Fruit fly (Drosophila melanogaster) whole organism, embryonic: ENCODE measurements around the gene CG9338.

Experiments
- Atf-2 ChIP-seq: fragments of 200-800 bp; sonication (Bioruptor generic); optimal IDR thresholded peaks from 2 replicates; lab custom pipeline; 2016; ENCODE audit warnings: missing biosample characterization, missing genetic modification characterization
- Blimp-1 ChIP-seq: fragments of 200-800 bp; sonication (Bioruptor generic); optimal IDR thresholded peaks from 3 replicates; lab custom pipeline; 2018; ENCODE audit warnings: missing biosample characterization, missing genetic modification characterization, mild to moderate bottlenecking, moderate library complexity, missing genetic modification reagents
- CG10274 ChIP-seq: fragments of 200-800 bp; sonication (Bioruptor generic); optimal IDR thresholded peaks from 3 replicates; lab custom pipeline; 2017; ENCODE audit warnings: missing biosample characterization, mild to moderate bottlenecking, missing genetic modification characterization
- CG10565 ChIP-seq: fragments of 200-800 bp; sonication (Bioruptor generic); optimal IDR thresholded peaks from 3 replicates; lab custom pipeline; 2016; ENCODE audit warnings: missing biosample characterization, mild to moderate bottlenecking, missing genetic modification characterization
- CG10654 ChIP-seq: fragments of 200-800 bp; sonication (Bioruptor generic); optimal IDR thresholded peaks from 2 replicates; lab custom pipeline; 2016; ENCODE audit warnings: missing biosample characterization, missing genetic modification characterization
- CG10979 ChIP-seq: fragments of 200-800 bp; sonication (Bioruptor generic); optimal IDR thresholded peaks from 2 replicates; lab custom pipeline; 2018; ENCODE audit warnings: missing biosample characterization, mild to moderate bottlenecking, missing genetic modification characterization, moderate library complexity
- CG11398 ChIP-seq: fragments of 200-800 bp; sonication (Bioruptor generic); optimal IDR thresholded peaks from 2 replicates; lab custom pipeline; 2016; ENCODE audit warnings: missing biosample characterization, missing genetic modification characterization
- CG11504 ChIP-seq: fragments of 200-800 bp; sonication (Bioruptor generic); optimal IDR thresholded peaks from 3 replicates; lab custom pipeline; 2019; ENCODE audit warnings: missing biosample characterization, mild to moderate bottlenecking, missing genetic modification characterization, moderate library complexity
- CG12942 ChIP-seq: fragments of 200-800 bp; sonication (Bioruptor generic); optimal IDR thresholded peaks from 3 replicates; lab custom pipeline; 2016; ENCODE audit warnings: missing biosample characterization, missing genetic modification characterization
- CG1529 ChIP-seq: fragments of 200-800 bp; sonication (Bioruptor generic); optimal IDR thresholded peaks from 3 replicates; lab custom pipeline; 2018; ENCODE audit warnings: missing biosample characterization, missing genetic modification characterization
- CG15601 ChIP-seq: fragments of 200-800 bp; sonication (Bioruptor generic); optimal IDR thresholded peaks from 3 replicates; lab custom pipeline; 2019; ENCODE audit warnings: missing biosample characterization, mild to moderate bottlenecking, missing genetic modification characterization, moderate library complexity
- CG15696 ChIP-seq: fragments of 200-800 bp; sonication (Bioruptor generic); optimal IDR thresholded peaks from 2 replicates; lab custom pipeline; 2019; ENCODE audit warnings: missing biosample characterization, mild to moderate bottlenecking, missing genetic modification characterization, moderate library complexity
- CG1647 ChIP-seq: fragments of 200-800 bp; sonication (Bioruptor generic); optimal IDR thresholded peaks from 3 replicates; lab custom pipeline; 2016; ENCODE audit warnings: missing biosample characterization, missing genetic modification characterization
- CG18262 ChIP-seq: fragments of 200-800 bp; optimal IDR thresholded peaks from 3 replicates; lab custom pipeline; 2019; ENCODE audit warnings: missing biosample characterization, mild to moderate bottlenecking, missing genetic modification characterization, moderate library complexity
- CG2889 ChIP-seq: fragments of 200-800 bp; sonication (Bioruptor generic); IDR thresholded peaks from 3 replicates; pipeline ENCODE4 v1.3.6; 2022; ENCODE audit warnings: missing biosample characterization, missing genetic modification characterization
- CG31441 ChIP-seq: fragments of 200-800 bp; sonication (Bioruptor generic); IDR thresholded peaks from 2 replicates; pipeline ENCODE4 v1.3.6; 2022; ENCODE audit warnings: missing biosample characterization, missing genetic modification characterization
- CG4424 ChIP-seq: fragments of 200-800 bp; sonication (Bioruptor generic); optimal IDR thresholded peaks from 3 replicates; lab custom pipeline; 2016; ENCODE audit warnings: missing biosample characterization, missing genetic modification characterization
- CG4820 ChIP-seq: fragments of 200-800 bp; sonication (Bioruptor generic); optimal IDR thresholded peaks from 3 replicates; lab custom pipeline; 2016; ENCODE audit warnings: missing biosample characterization, missing genetic modification characterization
- CG6254 ChIP-seq: fragments of 200-800 bp; sonication (Bioruptor generic); optimal IDR thresholded peaks from 3 replicates; lab custom pipeline; 2017; ENCODE audit warnings: mild to moderate bottlenecking, missing biosample characterization, missing genetic modification reagents, missing genetic modification characterization
- CG6813 ChIP-seq: fragments of 200-800 bp; sonication (Bioruptor generic); optimal IDR thresholded peaks from 2 replicates; lab custom pipeline; 2017; ENCODE audit warnings: missing biosample characterization, missing genetic modification characterization, mild to moderate bottlenecking, moderate library complexity, missing genetic modification reagents
- CG7556 ChIP-seq: fragments of 200-800 bp; sonication (Bioruptor generic); optimal IDR thresholded peaks from 2 replicates; lab custom pipeline; 2017; ENCODE audit warnings: missing biosample characterization, mild to moderate bottlenecking, missing genetic modification characterization
- CG9215 ChIP-seq: fragments of 200-800 bp; sonication (Bioruptor generic); IDR thresholded peaks from 2 replicates; pipeline ENCODE4 v1.3.6; 2022; ENCODE audit warnings: missing biosample characterization, missing genetic modification characterization
- D19B ChIP-seq: fragments of 200-800 bp; sonication (Bioruptor generic); optimal IDR thresholded peaks from 2 replicates; lab custom pipeline; 2017; ENCODE audit warnings: missing biosample characterization, mild to moderate bottlenecking, missing genetic modification characterization
- Dll ChIP-seq: fragments of 200-800 bp; sonication (Bioruptor generic); IDR thresholded peaks from 4 replicates; pipeline ENCODE4 v1.3.6; 2022; ENCODE audit warnings: missing biosample characterization, missing genetic modification characterization; ENCODE audit not compliant: partially characterized antibody
- E2f1 ChIP-seq: fragments of 200-800 bp; sonication (Bioruptor generic); IDR thresholded peaks from 2 replicates; pipeline ENCODE4 v1.3.6; 2022; ENCODE audit warnings: missing biosample characterization, missing genetic modification characterization
- HHEX ChIP-seq: fragments of 200-800 bp; sonication (Bioruptor generic); optimal IDR thresholded peaks from 3 replicates; lab custom pipeline; 2017; ENCODE audit warnings: missing biosample characterization, mild to moderate bottlenecking, missing genetic modification characterization, missing genetic modification reagents
- HmgZ ChIP-seq: fragments of 200-800 bp; sonication (Bioruptor generic); optimal IDR thresholded peaks from 2 replicates; lab custom pipeline; 2018; ENCODE audit warnings: missing biosample characterization, mild to moderate bottlenecking, missing genetic modification characterization
- Hr3 ChIP-seq: fragments of 200-800 bp; sonication (Bioruptor generic); optimal IDR thresholded peaks from 3 replicates; lab custom pipeline; 2016; ENCODE audit warnings: missing biosample characterization, missing genetic modification characterization
- Hr51 ChIP-seq, 2 experiments: fragments of 200-800 bp; sonication (Bioruptor generic); optimal IDR thresholded peaks; 2 replicates in 1 of 2; 3 replicates in 1 of 2; lab custom pipeline; 2016 to 2018; ENCODE audit warnings: missing biosample characterization in 2 of 2, missing genetic modification characterization in 2 of 2, mild to moderate bottlenecking in 1 of 2, moderate library complexity in 1 of 2
- Hr78 ChIP-seq, 2 experiments: fragments of 200-800 bp in 1 of 2; fragments of >200 bp in 1 of 2; sonication (Bioruptor generic) in 1 of 2; optimal IDR thresholded peaks; 2 replicates each; lab custom pipeline; 2017 to 2019; ENCODE audit warnings: missing biosample characterization in 2 of 2, missing genetic modification characterization in 2 of 2, mild to moderate bottlenecking in 1 of 2, moderate library complexity in 1 of 2
- Lim3 ChIP-seq: fragments of 200-800 bp; sonication (Bioruptor generic); IDR thresholded peaks from 2 replicates; pipeline ENCODE4 v1.3.6; 2022; ENCODE audit warnings: missing biosample characterization, missing genetic modification characterization
- Optix ChIP-seq: fragments of 200-800 bp; sonication (Bioruptor generic); IDR thresholded peaks from 3 replicates; pipeline ENCODE4 v1.3.6; 2022; ENCODE audit warnings: missing biosample characterization, missing genetic modification characterization
- Ptx1 ChIP-seq: fragments of 200-800 bp; sonication (Bioruptor generic); IDR thresholded peaks from 2 replicates; pipeline ENCODE4 v1.3.6; 2022; ENCODE audit warnings: missing biosample characterization, missing genetic modification characterization
- Rfx ChIP-seq: fragments of 200-800 bp; sonication (Bioruptor generic); IDR thresholded peaks from 2 replicates; pipeline ENCODE4 v1.3.6; 2022; ENCODE audit warnings: missing biosample characterization, missing genetic modification characterization
- ac ChIP-seq: fragments of 200-800 bp; sonication (Bioruptor generic); optimal IDR thresholded peaks from 3 replicates; lab custom pipeline; 2017; ENCODE audit warnings: missing biosample characterization, mild to moderate bottlenecking, missing genetic modification characterization
- az2 ChIP-seq: fragments of 200-800 bp; sonication (Bioruptor generic); optimal IDR thresholded peaks from 3 replicates; lab custom pipeline; 2016; ENCODE audit warnings: missing biosample characterization, missing genetic modification characterization
- bsh ChIP-seq, 2 experiments: fragments of 200-800 bp; sonication (Bioruptor generic); optimal IDR thresholded peaks; 2 replicates each; lab custom pipeline; 2017 to 2018; ENCODE audit warnings: mild to moderate bottlenecking in 2 of 2, missing biosample characterization in 2 of 2, missing genetic modification characterization in 2 of 2, moderate library complexity in 1 of 2
- danr ChIP-seq: fragments of 200-800 bp; sonication (Bioruptor generic); IDR thresholded peaks from 2 replicates; pipeline ENCODE4 v1.3.6; 2022; ENCODE audit warnings: missing biosample characterization, missing genetic modification characterization
- emc ChIP-seq: fragments of 200-800 bp; sonication (Bioruptor generic); optimal IDR thresholded peaks from 2 replicates; lab custom pipeline; 2016; ENCODE audit warnings: missing biosample characterization, missing genetic modification characterization
- gt ChIP-seq: fragments of 200-800 bp; sonication (Bioruptor generic); IDR thresholded peaks from 2 replicates; pipeline ENCODE4 v1.3.6; 2022; ENCODE audit warnings: missing biosample characterization, missing genetic modification characterization
- hkb ChIP-seq, 2 experiments: fragments of 200-800 bp in 1 of 2; fragments of >200 bp in 1 of 2; sonication (Bioruptor generic) in 1 of 2; IDR thresholded peaks in 1 of 2; optimal IDR thresholded peaks in 1 of 2; 2 replicates each; pipeline versions ENCODE4 v1.3.6 to Lab custom; 2017 to 2022; ENCODE audit warnings: missing biosample characterization in 1 of 2, missing genetic modification characterization in 1 of 2
- mirr ChIP-seq: fragments of 200-800 bp; sonication (Bioruptor generic); optimal IDR thresholded peaks from 3 replicates; lab custom pipeline; 2018; ENCODE audit warnings: missing biosample characterization, mild to moderate bottlenecking, missing genetic modification characterization
- mld ChIP-seq: fragments of 200-800 bp; sonication (Bioruptor generic); IDR thresholded peaks from 3 replicates; pipeline ENCODE4 v1.3.6; 2022; ENCODE audit warnings: missing biosample characterization, missing genetic modification characterization; ENCODE audit not compliant: partially characterized antibody
- nau ChIP-seq: fragments of 200-800 bp; sonication (Bioruptor generic); optimal IDR thresholded peaks from 3 replicates; lab custom pipeline; 2017; ENCODE audit warnings: missing biosample characterization, mild to moderate bottlenecking, missing genetic modification characterization, missing genetic modification reagents
- oc ChIP-seq: fragments of 200-800 bp; sonication (Bioruptor generic); optimal IDR thresholded peaks from 2 replicates; lab custom pipeline; 2018; ENCODE audit warnings: missing biosample characterization, mild to moderate bottlenecking, missing genetic modification characterization, moderate library complexity
- ranshi ChIP-seq: fragments of 200-800 bp; sonication (Bioruptor generic); IDR thresholded peaks from 2 replicates; pipeline ENCODE4 v1.3.6; 2022; ENCODE audit warnings: missing biosample characterization, missing genetic modification characterization
- slp2 ChIP-seq: fragments of 200-800 bp; sonication (Bioruptor generic); optimal IDR thresholded peaks from 2 replicates; lab custom pipeline; 2016; ENCODE audit warnings: missing biosample characterization, missing genetic modification characterization
- zen ChIP-seq: fragments of 200-800 bp; sonication (Bioruptor generic); optimal IDR thresholded peaks from 3 replicates; lab custom pipeline; 2018; ENCODE audit warnings: missing biosample characterization, mild to moderate bottlenecking, missing genetic modification characterization, moderate library complexity

CG9338 gene

DNA sequence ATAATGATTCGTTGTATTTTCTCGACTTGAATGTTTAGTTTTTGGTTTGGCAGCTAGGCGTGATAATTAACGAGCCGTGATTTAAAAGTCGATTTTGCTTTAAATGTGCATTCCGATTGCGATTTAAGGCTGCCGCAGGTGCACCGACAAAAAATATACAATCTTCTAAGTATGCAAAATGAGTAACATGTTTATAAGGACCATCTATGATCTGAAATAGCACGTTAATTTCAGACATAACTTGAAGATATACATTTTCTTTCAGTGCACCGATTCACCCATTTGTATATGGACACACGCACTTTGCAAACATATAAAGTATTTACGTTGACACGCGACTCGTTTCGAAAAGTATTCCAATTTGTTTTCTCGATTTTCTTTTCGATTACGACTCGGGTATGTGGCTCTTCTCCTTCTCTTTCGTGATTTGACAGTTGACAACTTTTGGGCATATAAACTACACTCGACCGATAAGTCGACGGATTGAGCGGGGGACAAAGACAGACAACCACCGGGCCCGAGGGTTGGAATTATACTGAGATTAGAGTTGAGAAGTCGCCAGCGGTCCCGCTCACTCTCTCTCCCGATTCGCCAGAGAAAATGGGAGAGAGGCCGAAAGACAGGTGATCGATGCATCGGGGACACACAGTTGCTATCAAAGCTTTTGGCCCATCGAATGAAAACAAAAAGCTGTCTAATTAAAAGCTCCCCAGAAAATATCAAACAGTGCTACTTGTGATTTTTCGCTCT lies 25.0 kb downstream of the CG9338 start (continued):
- peak; percentile 73 for TF ChIP-seq oc (tag; lab: Kevin White, UChicago)
- peak; percentile 11 for TF ChIP-seq nau (GFP tag; lab: Kevin White, UChicago)
- no peak for TF ChIP-seq CG15696 (tag; lab: Kevin White, UChicago)
- TF ChIP-seq Rfx (GFP tag; lab: Robert Waterston, UW): no peak
- TF ChIP-seq Hr3 (GFP tag; lab: Kevin White, UChicago): no peak
- TF ChIP-seq CG12942 (GFP tag; lab: Kevin White, UChicago): no peak
- TF ChIP-seq CG18262: peak; percentile 41
- peak; percentile 36; the same call in 1 of the 2 replicates for TF ChIP-seq Ptx1 (GFP tag; lab: Robert Waterston, UW)
- peak in 1 of 2 experiments; percentile 29 for TF ChIP-seq Hr78 (GFP tag; optimal IDR thresholded peaks at IDR 0.05; lab: Kevin White, UChicago)
- TF ChIP-seq bsh (GFP tag; optimal IDR thresholded peaks at IDR 0.05; lab: Kevin White, UChicago): peak in 1 of 2 experiments; percentile 47
- TF ChIP-seq CG10565 (GFP tag; lab: Kevin White, UChicago): no peak
- no peak for TF ChIP-seq D19B (GFP tag; lab: Kevin White, UChicago)
- TF ChIP-seq CG11398 (GFP tag; lab: Kevin White, UChicago): peak; percentile 2
- peak; percentile 37 for TF ChIP-seq CG4424 (GFP tag; lab: Kevin White, UChicago)
- TF ChIP-seq mirr (GFP tag; lab: Kevin White, UChicago): peak; percentile 33
- TF ChIP-seq CG6254 (GFP tag; lab: Kevin White, UChicago): peak; percentile 8
- peak; percentile 24 for TF ChIP-seq az2 (GFP tag; lab: Kevin White, UChicago)
- 0 out of 2 replicates have a peak, but pooled peaks have one; percentile 46 for TF ChIP-seq CG31441 (GFP tag; lab: Robert Waterston, UW)
- TF ChIP-seq Dll (GFP tag; lab: Robert Waterston, UW): 0 out of 4 replicates have a peak, but pooled peaks have one; percentile 22
- no peak for TF ChIP-seq hkb (optimal IDR thresholded peaks at IDR 0.05; lab: Kevin White, UChicago)
- peak; percentile 31; the same call in 1 of the 2 replicates for TF ChIP-seq hkb (GFP tag; IDR thresholded peaks at IDR 0.05; lab: Robert Waterston, UW)
- TF ChIP-seq danr (GFP tag; lab: Robert Waterston, UW): no peak
- no peak for TF ChIP-seq E2f1 (GFP tag; lab: Robert Waterston, UW)
- peak; percentile 35 for TF ChIP-seq Blimp-1 (GFP tag; lab: Kevin White, UChicago)
- no peak for TF ChIP-seq Atf-2 (GFP tag; lab: Kevin White, UChicago)
- TF ChIP-seq CG10274 (GFP tag; lab: Kevin White, UChicago): no peak
- TF ChIP-seq CG11504 (tag; lab: Kevin White, UChicago): peak; percentile 55
- TF ChIP-seq emc (GFP tag; lab: Kevin White, UChicago): no peak
- no peak for TF ChIP-seq HmgZ
- peak in 1 of 2 experiments; percentile 50 for TF ChIP-seq Hr51 (GFP tag; optimal IDR thresholded peaks at IDR 0.05; lab: Kevin White, UChicago)
- TF ChIP-seq slp2 (GFP tag; lab: Kevin White, UChicago): peak; percentile 5
- no peak for TF ChIP-seq Lim3
- TF ChIP-seq CG1529: peak; percentile 42
- TF ChIP-seq CG9215: no peak
- peak; percentile 44 for TF ChIP-seq CG4820 (GFP tag; lab: Kevin White, UChicago)
- TF ChIP-seq ranshi (GFP tag; lab: Robert Waterston, UW): peak; percentile 21; the same call in 1 of the 2 replicates
- no peak for TF ChIP-seq CG6813
- TF ChIP-seq CG7556 (GFP tag; lab: Kevin White, UChicago): peak; percentile 23
- TF ChIP-seq CG2889: no peak
- no peak for TF ChIP-seq Optix (GFP tag; lab: Robert Waterston, UW)
- peak; percentile 19 for TF ChIP-seq HHEX
- TF ChIP-seq CG10654 (GFP tag; lab: Kevin White, UChicago): peak; percentile 25
- TF ChIP-seq CG1647: no peak
- no peak for TF ChIP-seq CG15601 (tag; lab: Kevin White, UChicago)
- TF ChIP-seq mld: no peak
- no peak for TF ChIP-seq gt (GFP tag; lab: Robert Waterston, UW)
- peak; percentile 36 for TF ChIP-seq CG10979 (tag; lab: Kevin White, UChicago)
- TF ChIP-seq ac (GFP tag; lab: Kevin White, UChicago): no peak
- no peak for TF ChIP-seq zen (tag; lab: Kevin White, UChicago)
